Fruit fly (Drosophila melanogaster): ENCODE results near the gene CG6996.

The CG6996 gene

DNA sequence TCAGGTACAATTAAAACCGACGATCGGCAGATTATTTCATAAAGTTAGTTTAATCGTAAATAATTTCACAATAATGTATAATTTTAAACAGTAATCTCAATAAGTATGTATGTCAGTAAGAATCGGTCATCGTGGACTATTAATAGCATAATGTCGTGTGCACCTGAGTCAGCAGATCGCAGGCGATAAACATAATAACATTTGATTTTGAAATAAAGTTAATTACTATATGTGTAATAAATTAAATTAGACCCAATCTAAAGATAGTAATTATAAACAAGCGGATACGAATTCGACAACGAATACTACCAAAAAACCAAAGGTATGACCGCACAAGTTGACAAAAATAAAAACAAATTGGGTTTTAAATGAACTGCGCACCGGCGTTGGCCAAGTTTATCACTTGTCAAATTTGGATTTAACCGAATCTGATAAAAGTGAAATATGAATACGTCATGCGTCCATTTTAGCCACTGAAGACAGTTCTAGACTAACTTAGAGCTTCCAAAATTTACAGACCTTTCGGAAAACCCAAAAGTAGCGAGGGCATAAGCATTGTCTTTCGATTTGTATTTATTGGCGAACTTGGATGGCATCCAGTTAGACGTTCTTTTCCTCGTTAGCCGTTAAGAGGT, at the start of gene CG6996:
Gene CG6996 (plus strand): TSS at position 585 of the 635 bp plus-strand sequence.
- TF ChIP-seq toe (GFP tag; optimal IDR thresholded peaks at IDR 0.05) (no peak), kay (GFP tag; ENCODE audit: borderline replicate concordance) (peak; percentile 57)

DNA sequence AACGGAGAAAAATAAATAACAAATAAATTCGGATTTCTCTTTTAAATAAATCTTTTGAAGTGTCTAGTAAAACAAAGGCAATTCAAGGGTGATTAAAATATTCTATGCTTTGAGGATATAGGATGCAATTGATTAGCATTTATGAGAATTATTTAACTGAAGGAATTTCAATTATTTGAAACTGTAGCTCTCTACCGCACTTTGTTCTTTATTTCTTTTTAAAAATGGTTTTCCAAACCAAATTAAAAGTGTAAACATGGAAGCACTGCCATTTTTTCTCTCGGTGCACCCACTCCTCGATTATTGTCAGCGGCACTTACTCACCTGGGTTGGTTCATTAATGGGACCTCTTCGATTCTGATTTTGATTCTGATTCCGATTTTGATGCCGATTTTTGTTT, 39.2 kb upstream of the CG6996 start:
- TF ChIP-seq kay (GFP tag; ENCODE audit: borderline replicate concordance) (peak; percentile 31), bab1 (GFP tag; optimal IDR thresholded peaks at IDR 0.05) (no peak), toe (GFP tag; optimal IDR thresholded peaks at IDR 0.05) (no peak)

DNA sequence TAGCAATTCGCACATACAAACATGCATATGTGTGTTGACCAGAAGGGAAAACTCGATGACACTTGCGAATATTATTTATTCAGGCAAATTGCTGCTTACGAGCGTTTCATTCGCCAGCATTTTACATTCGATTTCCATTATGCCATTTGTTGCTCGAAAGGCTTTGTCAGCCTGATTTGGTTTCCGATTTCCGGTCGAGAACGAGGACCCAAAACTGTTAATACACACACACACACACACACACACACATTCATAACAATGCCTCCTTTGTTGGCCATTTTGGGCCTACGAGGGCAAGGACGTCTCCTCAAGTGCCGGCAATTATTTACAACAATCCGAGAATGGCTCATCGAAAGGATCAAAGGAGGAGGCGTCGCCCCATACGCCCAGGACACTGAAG, 29.6 kb upstream of the CG6996 start:
- TF ChIP-seq tj (GFP tag; optimal IDR thresholded peaks at IDR 0.05) (no peak), CG7101 (tag; optimal IDR thresholded peaks at IDR 0.05) (no peak), Hr96 (GFP tag; optimal IDR thresholded peaks at IDR 0.05) (no peak), cic (GFP tag; optimal IDR thresholded peaks at IDR 0.05) (no peak), CG11617 (GFP tag; optimal IDR thresholded peaks at IDR 0.05) (no peak), Clk (GFP tag; optimal IDR thresholded peaks at IDR 0.05) (no peak), ovo (GFP tag; optimal IDR thresholded peaks at IDR 0.05) (no peak), Crg-1 (GFP tag; optimal IDR thresholded peaks at IDR 0.05) (no peak), CG33017 (tag; optimal IDR thresholded peaks at IDR 0.05) (no peak), kay (GFP tag; ENCODE audit: borderline replicate concordance) (no peak), CG1620 (GFP tag; optimal IDR thresholded peaks at IDR 0.05) (no peak), CG12768 (GFP tag; optimal IDR thresholded peaks at IDR 0.05) (no peak), CG14711 (tag; optimal IDR thresholded peaks at IDR 0.05) (no peak), CG5204 (GFP tag; optimal IDR thresholded peaks at IDR 0.05) (no peak)

DNA sequence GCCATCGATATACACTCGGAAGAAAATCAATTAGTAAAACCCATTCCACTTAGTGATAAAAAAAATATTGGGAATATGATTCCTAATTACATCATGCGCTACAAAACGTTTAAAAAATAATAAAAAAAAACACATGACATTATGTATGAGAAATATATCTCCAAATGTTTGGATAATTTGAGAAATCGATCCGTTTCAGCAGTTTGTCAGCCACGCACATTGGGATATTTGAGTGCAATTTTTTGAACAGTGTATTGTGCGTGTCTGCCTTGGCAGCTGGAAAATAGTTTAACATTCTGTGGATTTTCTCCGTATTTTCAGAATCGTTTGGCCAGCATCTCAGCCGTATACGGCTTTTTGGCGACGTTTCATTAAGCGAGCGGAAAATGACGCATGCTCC, 29.2 kb upstream of the CG6996 start:
- no peak for TF ChIP-seq Crg-1 (GFP tag; optimal IDR thresholded peaks at IDR 0.05)
- TF ChIP-seq CG14711 (tag; optimal IDR thresholded peaks at IDR 0.05), result no peak
- no peak for TF ChIP-seq CG12768 (GFP tag; optimal IDR thresholded peaks at IDR 0.05)
- no peak for TF ChIP-seq toe (GFP tag; optimal IDR thresholded peaks at IDR 0.05)

DNA sequence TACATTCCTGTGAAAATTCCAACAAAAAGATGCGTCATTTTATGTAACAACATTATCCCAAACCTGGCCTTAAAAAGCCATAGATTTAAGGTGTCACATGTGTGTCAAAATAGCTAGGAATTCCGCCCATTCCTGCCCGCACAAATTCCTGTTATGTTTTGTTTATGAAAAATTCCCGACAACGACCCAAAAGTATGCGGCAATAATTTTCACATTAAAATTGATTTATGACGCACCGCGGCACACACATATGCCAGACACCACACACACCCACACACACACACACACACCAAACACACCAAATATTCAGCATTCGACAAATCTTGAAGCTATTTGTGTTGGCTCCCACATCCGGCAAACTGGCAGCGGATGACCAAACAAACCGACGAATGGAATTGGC, 24.5 kb upstream of the CG6996 start:
- no peak for TF ChIP-seq CG5204 (GFP tag; optimal IDR thresholded peaks at IDR 0.05)
- no peak for TF ChIP-seq bab1 (GFP tag; optimal IDR thresholded peaks at IDR 0.05)
- TF ChIP-seq CG33017 (tag; optimal IDR thresholded peaks at IDR 0.05), result no peak
- no peak for TF ChIP-seq ovo (GFP tag; optimal IDR thresholded peaks at IDR 0.05)
- no peak for TF ChIP-seq CG12768 (GFP tag; optimal IDR thresholded peaks at IDR 0.05)
- TF ChIP-seq tj (GFP tag; optimal IDR thresholded peaks at IDR 0.05), result no peak
- TF ChIP-seq Hr96 (GFP tag; optimal IDR thresholded peaks at IDR 0.05), result no peak
- no peak for TF ChIP-seq cic (GFP tag; optimal IDR thresholded peaks at IDR 0.05)
- TF ChIP-seq CG7045 (GFP tag; optimal IDR thresholded peaks at IDR 0.05), result no peak
- TF ChIP-seq CG7101 (tag; optimal IDR thresholded peaks at IDR 0.05), result no peak
- TF ChIP-seq pad (GFP tag; optimal IDR thresholded peaks at IDR 0.05), result no peak
- no peak for TF ChIP-seq CG1620 (GFP tag; optimal IDR thresholded peaks at IDR 0.05)
- TF ChIP-seq CG14711 (tag; optimal IDR thresholded peaks at IDR 0.05), result no peak
- TF ChIP-seq CG11617 (GFP tag; optimal IDR thresholded peaks at IDR 0.05), result no peak
- no peak for TF ChIP-seq kay (GFP tag; ENCODE audit: borderline replicate concordance)
- no peak for TF ChIP-seq Clk (GFP tag; optimal IDR thresholded peaks at IDR 0.05)
- TF ChIP-seq Mnt (GFP tag; optimal IDR thresholded peaks at IDR 0.05), result no peak
- no peak for TF ChIP-seq cnc (optimal IDR thresholded peaks at IDR 0.05)
- no peak for TF ChIP-seq Crg-1 (GFP tag; optimal IDR thresholded peaks at IDR 0.05)

DNA sequence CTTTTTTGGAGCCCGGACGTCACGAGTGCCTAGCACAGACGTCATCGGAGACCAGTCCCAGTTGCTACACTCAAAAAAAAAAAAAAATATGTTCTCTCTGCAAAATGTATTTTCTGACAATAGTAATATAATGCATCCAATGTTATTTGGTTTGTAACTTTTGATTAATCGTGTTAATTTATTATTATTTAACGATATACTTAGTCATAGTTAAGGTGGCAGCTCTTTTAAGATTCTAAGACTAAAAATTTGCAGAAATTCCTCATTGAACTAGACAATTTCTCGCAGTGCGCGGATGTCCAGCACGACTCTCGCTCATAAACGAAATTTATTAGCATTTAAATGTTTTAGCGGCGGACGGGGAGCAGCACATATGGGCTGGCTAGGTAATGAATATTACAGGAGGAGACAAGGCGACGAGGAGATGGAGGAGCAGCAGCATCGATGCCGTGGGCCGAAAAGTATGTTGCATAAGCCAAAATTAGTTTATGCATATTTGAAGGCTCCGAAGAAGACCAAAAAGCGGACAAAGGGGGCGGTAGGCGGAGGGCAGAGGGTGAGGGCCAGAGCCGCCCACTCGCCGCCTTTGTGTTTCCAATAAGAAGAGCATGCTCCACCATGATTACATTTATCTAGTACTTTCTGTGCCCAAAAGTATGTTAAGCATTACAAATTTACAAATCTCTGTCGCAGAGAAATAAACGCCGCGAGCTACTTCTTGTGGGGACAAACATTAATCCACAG, 23.8 kb upstream of the CG6996 start:
- peak; percentile 7 for TF ChIP-seq CG5204 (GFP tag; optimal IDR thresholded peaks at IDR 0.05)
- TF ChIP-seq CG12768 (GFP tag; optimal IDR thresholded peaks at IDR 0.05), result no peak

DNA sequence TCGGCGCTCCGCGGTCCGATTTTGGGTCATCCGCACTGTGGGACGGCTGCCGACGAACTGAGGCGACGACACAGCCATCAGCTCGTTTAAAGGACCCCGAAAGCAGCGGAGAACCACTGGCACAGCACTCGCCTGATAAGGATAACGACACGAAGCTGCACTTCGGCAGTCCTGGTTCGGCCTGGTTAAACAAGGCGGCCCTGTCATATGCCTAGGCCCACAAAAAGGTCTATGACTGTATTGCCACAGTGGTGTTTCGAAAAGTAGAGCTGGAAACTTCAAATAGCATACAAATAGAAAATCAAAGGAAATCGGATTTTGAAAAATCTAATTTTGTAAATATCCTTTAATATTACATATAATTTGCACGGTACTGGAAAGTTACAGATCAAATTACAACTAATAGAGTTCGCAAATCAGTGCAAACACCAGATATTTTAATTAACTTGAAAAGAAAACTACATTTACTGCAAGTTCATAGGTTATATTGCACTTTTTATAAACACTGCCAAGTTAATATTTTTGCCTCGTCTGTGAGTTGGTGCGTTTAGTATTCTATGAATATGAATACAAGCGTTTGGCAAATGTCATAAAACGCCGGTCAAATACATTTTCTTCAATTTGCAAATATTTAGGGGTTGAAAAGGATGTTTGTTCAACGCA, 22.0 kb upstream of the CG6996 start:
- no peak for TF ChIP-seq CG7045 (GFP tag; optimal IDR thresholded peaks at IDR 0.05)
- peak; percentile 51 for TF ChIP-seq CG5204 (GFP tag; optimal IDR thresholded peaks at IDR 0.05)
- TF ChIP-seq CG12768 (GFP tag; optimal IDR thresholded peaks at IDR 0.05), result peak; percentile 18
- peak; percentile 6 for TF ChIP-seq CG11617 (GFP tag; optimal IDR thresholded peaks at IDR 0.05)
- TF ChIP-seq CG7101 (tag; optimal IDR thresholded peaks at IDR 0.05), result peak; percentile 28
- no peak for TF ChIP-seq bab1 (GFP tag; optimal IDR thresholded peaks at IDR 0.05)
- TF ChIP-seq CG33017 (tag; optimal IDR thresholded peaks at IDR 0.05), result peak; percentile 32
- peak; percentile 9 for TF ChIP-seq toe (GFP tag; optimal IDR thresholded peaks at IDR 0.05)
